Fruit fly (Drosophila melanogaster): Measurements from ENCODE around the gene Gr36b.

The Gr36b gene

DNA sequence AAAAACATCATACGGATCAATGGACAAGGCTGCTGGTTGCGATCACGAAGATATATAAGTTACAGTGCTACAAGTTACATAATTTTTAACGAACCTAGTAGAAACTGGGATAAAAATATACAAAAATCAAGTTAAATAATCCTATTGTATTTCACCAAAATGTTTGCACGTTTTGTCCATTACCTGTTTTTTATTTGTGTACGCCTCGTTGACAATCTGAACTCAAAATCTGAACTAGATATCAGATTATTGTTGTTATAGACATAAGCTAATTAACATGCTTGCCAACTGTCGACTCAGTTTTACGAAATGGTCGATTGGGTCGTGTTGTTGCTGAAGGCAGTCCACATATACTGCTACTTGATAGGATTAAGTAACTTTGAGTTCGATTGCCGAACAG lies at the start of gene Gr36b:
Gene Gr36b, plus strand, starts transcription at position 301 of the 400 bp plus-strand sequence.
- TF ChIP-seq Sp1 (GFP tag; optimal IDR thresholded peaks at IDR 0.05) (no peak), h (GFP tag; optimal IDR thresholded peaks at IDR 0.05) (no peak), psq (GFP tag; optimal IDR thresholded peaks at IDR 0.05) (no peak), foxo (GFP tag; optimal IDR thresholded peaks at IDR 0.05) (no peak), CrebA (GFP tag; optimal IDR thresholded peaks at IDR 0.05; ENCODE audit: borderline replicate concordance) (no peak), woc (GFP tag; optimal IDR thresholded peaks at IDR 0.05) (no peak), Hr83 (GFP tag; optimal IDR thresholded peaks at IDR 0.05; ENCODE audit: poor library complexity, severe bottlenecking) (no peak), Dif (GFP tag; optimal IDR thresholded peaks at IDR 0.05; ENCODE audit: partially characterized antibody) (no peak), Abd-B (GFP tag; optimal IDR thresholded peaks at IDR 0.05) (no peak), br (GFP tag; optimal IDR thresholded peaks at IDR 0.05) (no peak), brk (GFP tag; optimal IDR thresholded peaks at IDR 0.05) (no peak), pan (optimal IDR thresholded peaks at IDR 0.05) (no peak), OdsH (GFP tag; optimal IDR thresholded peaks at IDR 0.05) (no peak), Mio (GFP tag; optimal IDR thresholded peaks at IDR 0.05) (no peak), Rel (GFP tag; optimal IDR thresholded peaks at IDR 0.05) (no peak), Rel (tag; optimal IDR thresholded peaks at IDR 0.05) (no peak), Vsx2 (GFP tag; optimal IDR thresholded peaks at IDR 0.05; ENCODE audit: partially characterized antibody) (no peak), rgr (GFP tag; optimal IDR thresholded peaks at IDR 0.05) (no peak)

DNA sequence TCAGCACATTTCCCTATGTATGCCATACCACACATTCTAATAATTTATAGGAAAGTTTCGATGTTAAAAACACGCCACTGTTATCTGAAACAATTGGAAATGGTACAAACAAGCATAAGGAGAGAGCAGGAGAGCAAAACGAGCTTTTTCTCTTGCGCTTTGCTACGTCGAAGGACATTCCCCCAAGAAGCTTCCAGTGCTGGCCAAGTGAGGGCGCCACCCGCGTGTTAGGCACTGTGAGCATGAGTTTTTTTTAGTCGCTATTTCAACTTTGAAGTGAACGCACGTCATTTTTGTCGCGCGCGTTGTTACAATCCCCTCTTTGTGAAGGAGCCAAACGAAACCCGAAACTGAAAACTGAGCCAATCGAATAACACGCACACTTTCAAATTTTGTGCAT lies 47.8 kb upstream of the Gr36b start, which contains the start of the genes CG34106 and beat-IIIa:
Gene CG34106, plus strand, starts transcription at position 230 of the 400 bp plus-strand sequence.
Gene beat-IIIa, plus strand, starts transcription at position 230 of the 400 bp plus-strand sequence.
- TF ChIP-seq Dfd (GFP tag; optimal IDR thresholded peaks at IDR 0.05) (no peak), sv (GFP tag; optimal IDR thresholded peaks at IDR 0.05) (no peak), ey (GFP tag; optimal IDR thresholded peaks at IDR 0.05) (no peak), dl (GFP tag; optimal IDR thresholded peaks at IDR 0.05; ENCODE audit: insufficient read depth in 1 of 2, partially characterized antibody in 2 of 2) (no peak), Vsx2 (GFP tag; optimal IDR thresholded peaks at IDR 0.05; ENCODE audit: partially characterized antibody) (no peak), dmrt93B (GFP tag; optimal IDR thresholded peaks at IDR 0.05) (no peak), pan (optimal IDR thresholded peaks at IDR 0.05) (no peak), Hr78 (GFP tag; optimal IDR thresholded peaks at IDR 0.05) (no peak), CG9705 (GFP tag; optimal IDR thresholded peaks at IDR 0.05) (no peak), h (GFP tag; optimal IDR thresholded peaks at IDR 0.05) (no peak)

dm6 chr2L:17159641-17160040 lies 18.9 kb upstream of the Gr36b start:
- TF ChIP-seq Hr78 (GFP tag; optimal IDR thresholded peaks at IDR 0.05) (no peak), dmrt93B (GFP tag; optimal IDR thresholded peaks at IDR 0.05) (no peak), CG32264 (GFP tag; optimal IDR thresholded peaks at IDR 0.05) (no peak)

- TF ChIP-seq lola (GFP tag; optimal IDR thresholded peaks at IDR 0.05) (no peak), Abd-B (GFP tag; optimal IDR thresholded peaks at IDR 0.05) (no peak), GATAd (GFP tag; optimal IDR thresholded peaks at IDR 0.05) (no peak)
Observed at dm6 chr2L:17163344-17163743, 15.2 kb upstream of the Gr36b start.

DNA sequence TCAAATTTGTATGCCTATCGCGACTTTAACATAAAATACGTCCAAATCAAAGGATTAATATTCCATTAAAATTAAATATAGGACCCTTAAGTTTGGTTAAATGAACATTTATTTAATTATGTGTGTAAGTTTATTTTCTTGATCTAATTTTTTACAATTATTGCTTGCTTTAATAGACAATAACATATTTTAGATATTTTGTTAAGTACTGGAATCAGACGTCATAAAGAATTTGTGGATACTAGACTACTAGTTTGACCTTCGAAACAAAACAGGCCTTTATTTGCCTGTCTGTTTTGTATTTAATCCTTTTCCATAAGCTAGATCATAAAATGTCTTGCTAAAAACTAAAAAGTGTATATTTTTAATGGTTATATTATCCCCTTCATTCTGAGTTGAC lies 5.4 kb upstream of the Gr36b start, which contains the start of gene CG34169:
Gene CG34169, plus strand, starts transcription at position 301 of the 400 bp plus-strand sequence.
- TF ChIP-seq Rel (GFP tag; optimal IDR thresholded peaks at IDR 0.05) (no peak), Rel (tag; optimal IDR thresholded peaks at IDR 0.05) (no peak), CG9705 (GFP tag; optimal IDR thresholded peaks at IDR 0.05) (no peak), lola (GFP tag; optimal IDR thresholded peaks at IDR 0.05) (no peak), Abd-B (GFP tag; optimal IDR thresholded peaks at IDR 0.05) (no peak), Hr83 (GFP tag; optimal IDR thresholded peaks at IDR 0.05; ENCODE audit: poor library complexity, severe bottlenecking) (no peak), sv (GFP tag; optimal IDR thresholded peaks at IDR 0.05) (no peak), pan (optimal IDR thresholded peaks at IDR 0.05) (no peak), Hr78 (GFP tag; optimal IDR thresholded peaks at IDR 0.05) (no peak), Dif (GFP tag; optimal IDR thresholded peaks at IDR 0.05; ENCODE audit: partially characterized antibody) (no peak), Vsx2 (GFP tag; optimal IDR thresholded peaks at IDR 0.05; ENCODE audit: partially characterized antibody) (no peak), Dfd (GFP tag; optimal IDR thresholded peaks at IDR 0.05) (no peak), tai (GFP tag; optimal IDR thresholded peaks at IDR 0.05) (no peak), psq (GFP tag; optimal IDR thresholded peaks at IDR 0.05) (no peak), N (GFP tag; optimal IDR thresholded peaks at IDR 0.05) (no peak), HLH106 (tag; optimal IDR thresholded peaks at IDR 0.05) (no peak), CrebA (GFP tag; optimal IDR thresholded peaks at IDR 0.05; ENCODE audit: borderline replicate concordance) (no peak), Myc (optimal IDR thresholded peaks at IDR 0.05) (no peak), Sp1 (GFP tag; optimal IDR thresholded peaks at IDR 0.05) (no peak)

Data from whole organism, wandering third instar larva.